Worm (Caenorhabditis elegans): ENCODE data around the gene F58A6.9.

Gene F58A6.9

DNA sequence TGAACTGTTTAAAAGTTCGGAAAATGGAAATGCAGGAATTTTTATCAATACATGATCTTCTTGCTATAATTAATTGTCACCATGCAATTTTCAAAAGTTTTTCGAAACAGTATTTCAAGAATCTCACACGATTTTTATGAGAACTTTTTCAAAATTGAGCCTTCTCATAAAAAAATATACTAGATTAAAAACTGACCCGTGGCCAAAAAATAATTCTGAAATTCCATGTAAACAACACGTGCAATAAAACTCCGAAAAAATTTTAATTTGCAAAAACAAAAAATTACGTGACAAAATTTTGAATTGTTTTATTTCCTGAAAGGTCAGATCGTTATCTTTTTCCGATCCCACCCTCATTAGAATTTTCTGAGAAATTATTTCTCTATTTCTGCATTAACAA, 36.8 kb upstream of the F58A6.9 start, which contains the start of gene C34F11.5:
Gene C34F11.5 (plus strand): TSS at position 301 of the 400 bp plus-strand sequence.
- no peak for TF ChIP-seq snpc-4 (tag; optimal IDR thresholded peaks at IDR 0.05)
- TF ChIP-seq egl-27 (tag; optimal IDR thresholded peaks at IDR 0.05) = no peak
- no peak for TF ChIP-seq fkh-2 (tag; optimal IDR thresholded peaks at IDR 0.05)
- no peak for TF ChIP-seq lin-15B (tag; optimal IDR thresholded peaks at IDR 0.05)
- TF ChIP-seq ceh-82 (tag; optimal IDR thresholded peaks at IDR 0.05) = no peak
- TF ChIP-seq aly-2 (tag; optimal IDR thresholded peaks at IDR 0.05) = no peak
- TF ChIP-seq tbx-2 (tag; optimal IDR thresholded peaks at IDR 0.05) = no peak
- TF ChIP-seq nhr-43 (tag; optimal IDR thresholded peaks at IDR 0.05; ENCODE audit: poor library complexity, severe bottlenecking) = no peak
- no peak for TF ChIP-seq nhr-77 (tag; optimal IDR thresholded peaks at IDR 0.05)
- TF ChIP-seq unc-62 (GFP tag; optimal IDR thresholded peaks at IDR 0.05) = no peak
- TF ChIP-seq mdl-1 (tag; optimal IDR thresholded peaks at IDR 0.05) = no peak
- TF ChIP-seq daf-12 (tag; optimal IDR thresholded peaks at IDR 0.05) = no peak
- no peak for TF ChIP-seq unc-39 (tag; optimal IDR thresholded peaks at IDR 0.05)
- no peak for TF ChIP-seq ceh-16 (tag; optimal IDR thresholded peaks at IDR 0.05)
- no peak for TF ChIP-seq skn-1 (tag; optimal IDR thresholded peaks at IDR 0.05)
- TF ChIP-seq ztf-11 (tag; optimal IDR thresholded peaks at IDR 0.05) = no peak
- TF ChIP-seq ceh-9 (tag; optimal IDR thresholded peaks at IDR 0.05) = no peak
- no peak for TF ChIP-seq hmg-11 (tag; optimal IDR thresholded peaks at IDR 0.05)
- no peak for TF ChIP-seq ztf-4 (tag; optimal IDR thresholded peaks at IDR 0.05)

DNA sequence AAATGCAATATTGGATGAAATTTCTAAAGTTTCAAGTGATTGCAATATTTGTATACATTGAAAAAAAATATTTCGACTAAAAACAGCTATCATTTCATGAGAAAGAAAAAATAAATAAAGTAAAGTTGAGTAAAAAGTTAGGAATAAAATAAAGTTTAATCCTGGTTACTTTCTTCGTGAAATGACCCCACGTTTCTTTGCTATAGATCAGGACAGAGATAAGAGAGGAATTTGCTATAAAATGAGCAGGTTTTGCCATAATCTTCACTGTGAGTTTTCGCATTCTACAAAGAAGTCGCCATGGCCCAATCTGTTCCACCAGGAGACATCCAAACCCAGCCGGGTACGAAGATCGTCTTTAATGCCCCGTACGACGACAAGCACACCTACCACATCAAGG, 35.4 kb upstream of the F58A6.9 start, which contains the start of gene msp-49:
Gene msp-49 (plus strand): TSS at position 301 of the 400 bp plus-strand sequence.
- TF ChIP-seq nhr-67 (tag; optimal IDR thresholded peaks at IDR 0.05) (no peak), eor-1 (tag; optimal IDR thresholded peaks at IDR 0.05) (no peak), ztf-4 (tag; optimal IDR thresholded peaks at IDR 0.05) (no peak), lin-15B (tag; optimal IDR thresholded peaks at IDR 0.05) (no peak), nhr-25 (tag; optimal IDR thresholded peaks at IDR 0.05) (no peak), hmg-11 (tag; optimal IDR thresholded peaks at IDR 0.05) (no peak), elt-2 (tag; optimal IDR thresholded peaks at IDR 0.05) (no peak), nhr-77 (tag; optimal IDR thresholded peaks at IDR 0.05) (no peak), snpc-4 (tag; optimal IDR thresholded peaks at IDR 0.05) (no peak), tbx-2 (tag; optimal IDR thresholded peaks at IDR 0.05) (no peak)

DNA sequence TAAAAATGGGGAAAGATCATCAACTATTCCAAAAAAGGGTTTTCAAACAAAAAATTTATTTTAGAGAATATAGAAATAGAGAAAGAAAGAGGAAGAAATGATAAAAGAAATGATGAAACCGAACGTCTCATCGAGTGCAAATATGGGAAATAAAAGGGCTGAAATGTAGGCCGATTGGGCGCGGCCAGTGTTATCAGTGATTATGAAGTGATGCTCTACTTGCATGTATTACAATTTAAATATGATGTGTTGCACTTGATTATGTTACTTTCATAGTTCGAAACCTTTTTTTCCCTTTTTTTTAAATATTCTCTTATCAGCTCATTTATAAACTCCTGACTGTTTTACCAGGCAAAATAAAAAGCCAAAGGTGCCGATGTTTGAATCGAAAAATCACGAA, 33.1 kb upstream of the F58A6.9 start:
- TF ChIP-seq nhr-12 (tag; optimal IDR thresholded peaks at IDR 0.05) (no peak), fkh-2 (tag; optimal IDR thresholded peaks at IDR 0.05) (no peak), elt-2 (tag; optimal IDR thresholded peaks at IDR 0.05) (peak; percentile 99), egl-5 (tag; optimal IDR thresholded peaks at IDR 0.05) (no peak), pha-4 (tag; optimal IDR thresholded peaks at IDR 0.05) (peak; percentile 10), nhr-77 (tag; optimal IDR thresholded peaks at IDR 0.05) (no peak), pqm-1 (tag; optimal IDR thresholded peaks at IDR 0.05) (peak; percentile 92), hmg-11 (tag; optimal IDR thresholded peaks at IDR 0.05) (no peak), jun-1 (tag; optimal IDR thresholded peaks at IDR 0.05) (peak; percentile 45)

ce11 chrII:5187934-5188333, 29.3 kb upstream of the F58A6.9 start:
- no peak for TF ChIP-seq aly-2 (tag; optimal IDR thresholded peaks at IDR 0.05)
- TF ChIP-seq tbx-2 (tag; optimal IDR thresholded peaks at IDR 0.05) = no peak
- no peak for TF ChIP-seq skn-1 (tag; optimal IDR thresholded peaks at IDR 0.05)
- TF ChIP-seq ztf-11 (tag; optimal IDR thresholded peaks at IDR 0.05) = no peak
- no peak for TF ChIP-seq nhr-25 (tag; optimal IDR thresholded peaks at IDR 0.05)
- TF ChIP-seq eor-1 (tag; optimal IDR thresholded peaks at IDR 0.05) = no peak
- no peak for TF ChIP-seq pqm-1 (tag; optimal IDR thresholded peaks at IDR 0.05)
- no peak for TF ChIP-seq nhr-43 (tag; optimal IDR thresholded peaks at IDR 0.05; ENCODE audit: poor library complexity, severe bottlenecking)
- TF ChIP-seq ceh-82 (tag; optimal IDR thresholded peaks at IDR 0.05) = no peak
- no peak for TF ChIP-seq ztf-4 (tag; optimal IDR thresholded peaks at IDR 0.05)
- no peak for TF ChIP-seq ceh-9 (tag; optimal IDR thresholded peaks at IDR 0.05)
- TF ChIP-seq fkh-10 (GFP tag; optimal IDR thresholded peaks at IDR 0.05) = no peak

- TF ChIP-seq egl-5 (tag; optimal IDR thresholded peaks at IDR 0.05) (no peak), ama-1 (optimal IDR thresholded peaks at IDR 0.05) (no peak), nhr-25 (tag; optimal IDR thresholded peaks at IDR 0.05) (no peak), ztf-4 (tag; optimal IDR thresholded peaks at IDR 0.05) (no peak), pha-4 (tag; optimal IDR thresholded peaks at IDR 0.05) (no peak), ztf-11 (tag; optimal IDR thresholded peaks at IDR 0.05) (no peak), ceh-9 (tag; optimal IDR thresholded peaks at IDR 0.05) (no peak), snpc-4 (tag; optimal IDR thresholded peaks at IDR 0.05) (no peak), elt-2 (tag; optimal IDR thresholded peaks at IDR 0.05) (no peak)
These were observed 28.8 kb upstream of the F58A6.9 start, which contains the start of gene crh-2 for ce11 chrII:5187469-5187868. Gene crh-2, minus strand, starts transcription at chrII:5187569.

DNA sequence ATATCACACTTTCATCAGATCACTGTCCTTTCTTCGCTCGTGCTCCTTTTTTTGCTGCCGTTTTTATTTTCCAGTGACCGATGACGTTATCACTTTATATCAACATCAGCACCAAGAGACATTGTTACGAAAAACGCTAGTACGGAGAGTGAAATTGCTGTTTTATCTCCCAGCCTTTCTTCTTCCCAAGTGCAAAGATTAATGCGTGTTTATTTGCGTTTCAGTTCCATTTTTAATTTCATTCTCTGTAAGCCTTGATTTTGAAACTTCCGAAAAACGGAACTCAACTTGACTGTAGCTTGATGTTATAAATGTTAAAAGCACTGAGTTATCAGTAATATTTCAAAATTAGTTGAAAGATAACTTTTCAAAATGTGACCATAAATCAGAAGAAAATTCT, 28.2 kb upstream of the F58A6.9 start:
- TF ChIP-seq mml-1 (tag; optimal IDR thresholded peaks at IDR 0.05) = no peak
- no peak for TF ChIP-seq ztf-11 (tag; optimal IDR thresholded peaks at IDR 0.05)
- TF ChIP-seq elt-2 (tag; optimal IDR thresholded peaks at IDR 0.05) = peak; percentile 94
- TF ChIP-seq R02D3.7 (tag; optimal IDR thresholded peaks at IDR 0.05) = no peak
- no peak for TF ChIP-seq zag-1 (tag; optimal IDR thresholded peaks at IDR 0.05)
- TF ChIP-seq unc-62 (GFP tag; optimal IDR thresholded peaks at IDR 0.05) = no peak
- no peak for TF ChIP-seq elt-1 (tag; optimal IDR thresholded peaks at IDR 0.05)
- no peak for TF ChIP-seq egl-5 (tag; optimal IDR thresholded peaks at IDR 0.05)
- no peak for TF ChIP-seq nhr-237 (tag; optimal IDR thresholded peaks at IDR 0.05)
- TF ChIP-seq egl-27 (tag; optimal IDR thresholded peaks at IDR 0.05) = no peak
- TF ChIP-seq hmg-11 (tag; optimal IDR thresholded peaks at IDR 0.05) = no peak
- TF ChIP-seq pqm-1 (tag; optimal IDR thresholded peaks at IDR 0.05) = peak; percentile 30
- TF ChIP-seq nhr-11 (tag; optimal IDR thresholded peaks at IDR 0.05) = no peak
- no peak for TF ChIP-seq ztf-4 (tag; optimal IDR thresholded peaks at IDR 0.05)

Data from whole organism, L3 larva.